Fruit fly (Drosophila melanogaster) whole organism, embryonic: ENCODE measurements around the gene eIF2Balpha.

Source experiments
- Atf6 ChIP-seq: fragments of 200-800 bp; sonication (Bioruptor generic); IDR thresholded peaks from 2 replicates; pipeline ENCODE4 v1.3.6; 2022; ENCODE audit warnings: missing biosample characterization, missing genetic modification characterization
- CG11456 ChIP-seq: fragments of 200-800 bp; sonication (Bioruptor generic); IDR thresholded peaks from 3 replicates; pipeline ENCODE4 v1.3.6; 2022; ENCODE audit warnings: missing biosample characterization, missing genetic modification characterization
- CG11560 ChIP-seq: fragments of 200-800 bp; sonication (Bioruptor generic); IDR thresholded peaks from 3 replicates; pipeline ENCODE4 v1.3.6; 2022; ENCODE audit warnings: missing biosample characterization, missing genetic modification characterization
- CG12071 ChIP-seq: fragments of 200-800 bp; sonication (Bioruptor generic); optimal IDR thresholded peaks from 3 replicates; lab custom pipeline; 2018; ENCODE audit warnings: missing biosample characterization, mild to moderate bottlenecking, missing genetic modification characterization
- CG12104 ChIP-seq: fragments of 200-800 bp; sonication (Bioruptor generic); optimal IDR thresholded peaks from 3 replicates; lab custom pipeline; 2016; ENCODE audit warnings: missing biosample characterization, missing genetic modification characterization
- CG12942 ChIP-seq: fragments of 200-800 bp; sonication (Bioruptor generic); optimal IDR thresholded peaks from 3 replicates; lab custom pipeline; 2016; ENCODE audit warnings: missing biosample characterization, missing genetic modification characterization
- CG13123 ChIP-seq: fragments of 200-800 bp; sonication (Bioruptor generic); optimal IDR thresholded peaks from 2 replicates; lab custom pipeline; 2016; ENCODE audit warnings: missing biosample characterization, missing genetic modification characterization
- CG15073 ChIP-seq: fragments of 200-800 bp; sonication (Bioruptor generic); optimal IDR thresholded peaks from 2 replicates; lab custom pipeline; 2016; ENCODE audit warnings: missing biosample characterization, missing genetic modification characterization
- CG15514 ChIP-seq: fragments of 200-800 bp; sonication (Bioruptor generic); optimal IDR thresholded peaks from 3 replicates; lab custom pipeline; 2017; ENCODE audit warnings: missing biosample characterization, missing genetic modification characterization, mild to moderate bottlenecking, moderate library complexity, missing genetic modification reagents
- CG17328 ChIP-seq: fragments of 200-800 bp; sonication (Bioruptor generic); IDR thresholded peaks from 2 replicates; pipeline ENCODE4 v1.3.6; 2022; ENCODE audit warnings: missing biosample characterization, missing genetic modification characterization
- CG2678 ChIP-seq: fragments of 200-800 bp; sonication (Bioruptor generic); optimal IDR thresholded peaks from 3 replicates; lab custom pipeline; 2019; ENCODE audit warnings: missing biosample characterization, mild to moderate bottlenecking, missing genetic modification characterization, moderate library complexity
- CG31388 ChIP-seq: fragments of 200-800 bp; sonication (Bioruptor generic); optimal IDR thresholded peaks from 2 replicates; lab custom pipeline; 2016; ENCODE audit warnings: missing biosample characterization, missing genetic modification characterization
- CG31441 ChIP-seq: fragments of 200-800 bp; sonication (Bioruptor generic); IDR thresholded peaks from 2 replicates; pipeline ENCODE4 v1.3.6; 2022; ENCODE audit warnings: missing biosample characterization, missing genetic modification characterization
- CG34422 ChIP-seq: fragments of 200-800 bp; sonication (Bioruptor generic); IDR thresholded peaks from 3 replicates; pipeline ENCODE4 v1.3.6; 2022; ENCODE audit warnings: missing biosample characterization, missing genetic modification characterization
- CG3847 ChIP-seq: fragments of 200-800 bp; sonication (Bioruptor generic); IDR thresholded peaks from 2 replicates; pipeline ENCODE4 v1.3.6; 2022; ENCODE audit warnings: missing biosample characterization, missing genetic modification characterization
- CG43689 ChIP-seq: fragments of 200-800 bp; sonication (Bioruptor generic); IDR thresholded peaks from 2 replicates; pipeline ENCODE4 v1.3.6; 2022; ENCODE audit warnings: missing biosample characterization, missing genetic modification characterization
- CG4404 ChIP-seq: fragments of 200-800 bp; sonication (Bioruptor generic); IDR thresholded peaks from 2 replicates; pipeline ENCODE4 v1.3.6; 2022; ENCODE audit warnings: missing biosample characterization, missing genetic modification characterization
- CG5245 ChIP-seq: fragments of 200-800 bp; sonication (Bioruptor generic); optimal IDR thresholded peaks from 3 replicates; lab custom pipeline; 2016; ENCODE audit warnings: missing biosample characterization, missing genetic modification characterization
- CG6175 ChIP-seq: fragments of 200-800 bp; sonication (Bioruptor generic); IDR thresholded peaks from 3 replicates; pipeline ENCODE4 v1.3.6; 2022; ENCODE audit warnings: missing biosample characterization, missing genetic modification characterization
- CG6791 ChIP-seq: fragments of 200-800 bp; sonication (Bioruptor generic); IDR thresholded peaks from 3 replicates; pipeline ENCODE4 v1.3.6; 2022; ENCODE audit warnings: missing biosample characterization, missing genetic modification characterization; ENCODE audit not compliant: partially characterized antibody
- CG7928 ChIP-seq: fragments of 200-800 bp; sonication (Bioruptor generic); optimal IDR thresholded peaks from 2 replicates; lab custom pipeline; 2017; ENCODE audit warnings: missing biosample characterization, mild to moderate bottlenecking, missing genetic modification characterization
- CG8281 ChIP-seq: fragments of 200-800 bp; sonication (Bioruptor generic); optimal IDR thresholded peaks from 2 replicates; lab custom pipeline; 2018; ENCODE audit warnings: missing biosample characterization, mild to moderate bottlenecking, missing genetic modification characterization, moderate library complexity
- CG9437 ChIP-seq: fragments of 200-800 bp; sonication (Bioruptor generic); optimal IDR thresholded peaks from 2 replicates; lab custom pipeline; 2018; ENCODE audit warnings: missing biosample characterization, mild to moderate bottlenecking, missing genetic modification characterization
- CG9876 ChIP-seq: fragments of 200-800 bp; sonication (Bioruptor generic); optimal IDR thresholded peaks from 2 replicates; lab custom pipeline; 2016; ENCODE audit warnings: missing biosample characterization, missing genetic modification characterization
- CTCF ChIP-seq: fragments of 200-800 bp; sonication (Bioruptor generic); optimal IDR thresholded peaks from 2 replicates; lab custom pipeline; 2017; ENCODE audit warnings: missing biosample characterization, mild to moderate bottlenecking, missing genetic modification characterization, moderate library complexity
- Dfd ChIP-seq, 2 experiments: fragments of >200 bp; optimal IDR thresholded peaks; 2 replicates each; lab custom pipeline; 2017; ENCODE audit warnings: missing biosample characterization in 2 of 2, missing genetic modification characterization in 2 of 2
- Dll ChIP-seq: fragments of 200-800 bp; sonication (Bioruptor generic); IDR thresholded peaks from 4 replicates; pipeline ENCODE4 v1.3.6; 2022; ENCODE audit warnings: missing biosample characterization, missing genetic modification characterization; ENCODE audit not compliant: partially characterized antibody
- Doc3 ChIP-seq: fragments of 200-800 bp; sonication (Bioruptor generic); IDR thresholded peaks from 3 replicates; pipeline ENCODE4 v1.3.6; 2022; ENCODE audit warnings: missing biosample characterization, missing genetic modification characterization; ENCODE audit not compliant: partially characterized antibody
- Dp ChIP-seq: fragments of 200-800 bp; sonication (Bioruptor generic); optimal IDR thresholded peaks from 2 replicates; lab custom pipeline; 2018; ENCODE audit warnings: missing biosample characterization, mild to moderate bottlenecking, missing genetic modification characterization, moderate library complexity
- HHEX ChIP-seq: fragments of 200-800 bp; sonication (Bioruptor generic); optimal IDR thresholded peaks from 3 replicates; lab custom pipeline; 2017; ENCODE audit warnings: missing biosample characterization, mild to moderate bottlenecking, missing genetic modification characterization, missing genetic modification reagents
- HLH4C ChIP-seq: fragments of 200-800 bp; sonication (Bioruptor generic); IDR thresholded peaks from 3 replicates; pipeline ENCODE4 v1.3.6; 2022; ENCODE audit warnings: missing biosample characterization, missing genetic modification characterization; ENCODE audit not compliant: partially characterized antibody
- HLHmδ ChIP-seq: fragments of 200-800 bp; sonication (Bioruptor generic); optimal IDR thresholded peaks from 2 replicates; lab custom pipeline; 2018; ENCODE audit warnings: missing biosample characterization, mild to moderate bottlenecking, missing genetic modification characterization, moderate library complexity
- NC2β ChIP-seq: fragments of 200-800 bp; sonication (Bioruptor generic); optimal IDR thresholded peaks from 2 replicates; lab custom pipeline; 2016; ENCODE audit warnings: missing biosample characterization, missing genetic modification characterization
- NFAT ChIP-seq: fragments of 200-800 bp; sonication (Bioruptor generic); IDR thresholded peaks from 2 replicates; pipeline ENCODE4 v1.3.6; 2022; ENCODE audit warnings: missing biosample characterization, missing genetic modification characterization
- Oaz ChIP-seq: fragments of 200-800 bp; sonication (Bioruptor generic); IDR thresholded peaks from 2 replicates; pipeline ENCODE4 v1.3.6; 2022; ENCODE audit warnings: missing biosample characterization, missing genetic modification characterization
- Pdp1 ChIP-seq, 2 experiments: fragments of 200-800 bp; sonication (Bioruptor generic); optimal IDR thresholded peaks; 3 replicates each; lab custom pipeline; 2016; ENCODE audit warnings: missing biosample characterization in 2 of 2, missing genetic modification characterization in 2 of 2, mild to moderate bottlenecking in 1 of 2, moderate library complexity in 1 of 2
- Scr ChIP-seq: fragments of 200-800 bp; sonication (Bioruptor generic); IDR thresholded peaks from 2 replicates; pipeline ENCODE4 v1.3.6; 2022; ENCODE audit warnings: missing biosample characterization, missing genetic modification characterization; ENCODE audit not compliant: partially characterized antibody
- cas ChIP-seq: fragments of 200-800 bp; sonication (Bioruptor generic); IDR thresholded peaks from 2 replicates; pipeline ENCODE4 v1.3.6; 2022; ENCODE audit warnings: missing biosample characterization, missing genetic modification characterization
- chn ChIP-seq: fragments of 200-800 bp; sonication (Bioruptor generic); optimal IDR thresholded peaks from 2 replicates; lab custom pipeline; 2016; ENCODE audit warnings: missing biosample characterization, missing genetic modification characterization
- crc ChIP-seq: fragments of 200-800 bp; sonication (Bioruptor generic); optimal IDR thresholded peaks from 2 replicates; lab custom pipeline; 2016; ENCODE audit warnings: missing biosample characterization, missing genetic modification characterization
- da ChIP-seq: fragments of 200-800 bp; sonication (Bioruptor generic); optimal IDR thresholded peaks from 2 replicates; lab custom pipeline; 2016; ENCODE audit warnings: missing biosample characterization, missing genetic modification characterization
- dati ChIP-seq: fragments of 200-800 bp; sonication (Bioruptor generic); IDR thresholded peaks from 2 replicates; pipeline ENCODE4 v1.3.6; 2022; ENCODE audit warnings: missing biosample characterization, missing genetic modification characterization
- disco-r ChIP-seq: fragments of 200-800 bp; sonication (Bioruptor generic); optimal IDR thresholded peaks from 2 replicates; lab custom pipeline; 2016; ENCODE audit warnings: missing biosample characterization, missing genetic modification characterization
- gem ChIP-seq: fragments of 200-800 bp; sonication (Bioruptor generic); optimal IDR thresholded peaks from 2 replicates; lab custom pipeline; 2019; ENCODE audit warnings: missing biosample characterization, mild to moderate bottlenecking, missing genetic modification characterization, moderate library complexity
- ind ChIP-seq: fragments of 200-800 bp; sonication (Bioruptor generic); optimal IDR thresholded peaks from 3 replicates; lab custom pipeline; 2016; ENCODE audit warnings: missing biosample characterization, missing genetic modification characterization
- lola ChIP-seq, 3 experiments: fragments of >200 bp in 2 of 3; fragments of 200-800 bp in 1 of 3; sonication (Bioruptor generic) in 1 of 3; optimal IDR thresholded peaks; 2 replicates each; lab custom pipeline; 2017 to 2019; ENCODE audit warnings: missing biosample characterization in 3 of 3, missing genetic modification characterization in 3 of 3, mild to moderate bottlenecking in 1 of 3, moderate library complexity in 1 of 3
- p53 ChIP-seq: fragments of 200-800 bp; sonication (Bioruptor generic); optimal IDR thresholded peaks from 2 replicates; lab custom pipeline; 2016; ENCODE audit warnings: missing biosample characterization, missing genetic modification characterization
- pho ChIP-seq: fragments of 200-800 bp; sonication (Bioruptor generic); optimal IDR thresholded peaks from 2 replicates; lab custom pipeline; 2016; ENCODE audit warnings: missing biosample characterization, missing genetic modification characterization
- sc ChIP-seq, 3 experiments: fragments of >200 bp in 2 of 3; fragments of 200-800 bp in 1 of 3; sonication (Bioruptor generic) in 1 of 3; optimal IDR thresholded peaks; 2 replicates in 2 of 3; 3 replicates in 1 of 3; lab custom pipeline; 2017; ENCODE audit warnings: mild to moderate bottlenecking in 1 of 3, missing biosample characterization in 1 of 3, missing genetic modification characterization in 1 of 3, missing genetic modification reagents in 1 of 3
- sug ChIP-seq: fragments of 200-800 bp; optimal IDR thresholded peaks from 2 replicates; lab custom pipeline; 2019; ENCODE audit warnings: missing biosample characterization, mild to moderate bottlenecking, missing genetic modification characterization, moderate library complexity
- tap ChIP-seq: fragments of 200-800 bp; optimal IDR thresholded peaks from 3 replicates; lab custom pipeline; 2019; ENCODE audit warnings: missing biosample characterization, mild to moderate bottlenecking, missing genetic modification characterization, moderate library complexity
- toy ChIP-seq: fragments of 200-800 bp; sonication (Bioruptor generic); IDR thresholded peaks from 2 replicates; pipeline ENCODE4 v1.3.6; 2022; ENCODE audit warnings: missing biosample characterization, missing genetic modification characterization
- yki ChIP-seq: fragments of >200 bp; optimal IDR thresholded peaks from 3 replicates; lab custom pipeline; 2018

Gene eIF2Balpha

DNA sequence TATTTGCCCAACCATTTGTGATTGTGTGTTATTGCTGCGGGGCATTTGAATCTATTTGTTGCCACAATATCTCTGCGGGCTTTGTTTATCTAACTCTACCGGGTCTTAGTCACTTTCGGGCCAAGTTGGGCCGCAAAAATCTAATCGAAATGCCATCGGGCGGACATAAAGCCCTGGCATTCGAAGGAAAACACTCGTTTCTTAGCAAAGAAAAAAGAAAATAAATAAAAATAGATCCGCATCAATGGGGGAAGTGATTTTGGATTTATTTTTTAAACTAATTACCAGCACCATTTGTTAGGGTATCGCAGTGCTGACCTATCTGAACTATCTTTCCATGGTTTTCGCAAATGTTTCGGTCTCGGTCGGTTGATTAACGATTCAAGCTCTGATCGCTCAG is 37.1 kb downstream of the eIF2Balpha start (continued):
- TF ChIP-seq p53 (GFP tag; lab: Kevin White, UChicago) (no peak), ind (GFP tag; lab: Kevin White, UChicago) (no peak), CG7928 (GFP tag; lab: Kevin White, UChicago) (no peak), CG12071 (GFP tag; lab: Kevin White, UChicago) (no peak), CG11560 (tag; lab: Robert Waterston, UW) (no peak), gem (tag; lab: Kevin White, UChicago) (peak; percentile 23), CTCF (GFP tag; lab: Kevin White, UChicago) (no peak), Scr (no peak), Atf6 (GFP tag; lab: Robert Waterston, UW) (peak; percentile 30; the same call in 1 of the 2 replicates), CG17328 (GFP tag; lab: Robert Waterston, UW) (no peak), lola (GFP tag; optimal IDR thresholded peaks at IDR 0.05; lab: Kevin White, UChicago) (no peak), toy (GFP tag; lab: Robert Waterston, UW) (no peak), CG15514 (no peak), NC2β (GFP tag; lab: Kevin White, UChicago) (no peak), CG12104 (GFP tag; lab: Kevin White, UChicago) (no peak), CG6791 (GFP tag; lab: Robert Waterston, UW) (no peak), disco-r (GFP tag; lab: Kevin White, UChicago) (no peak), CG31441 (GFP tag; lab: Robert Waterston, UW) (no peak), NFAT (peak; percentile 19; the same call in 1 of the 2 replicates), CG3847 (no peak), pho (no peak), Doc3 (GFP tag; lab: Robert Waterston, UW) (no peak), Pdp1 (GFP tag; optimal IDR thresholded peaks at IDR 0.05; lab: Kevin White, UChicago) (no peak), CG31388 (GFP tag; lab: Kevin White, UChicago) (no peak), CG13123 (no peak), CG2678 (peak; percentile 19), Dll (no peak), CG8281 (tag; lab: Kevin White, UChicago) (no peak), CG9437 (no peak), Dp (GFP tag; lab: Kevin White, UChicago) (no peak), dati (GFP tag; lab: Robert Waterston, UW) (no peak), Dfd (GFP tag; optimal IDR thresholded peaks at IDR 0.05; lab: Kevin White, UChicago) (no peak), CG9876 (GFP tag; lab: Kevin White, UChicago) (no peak), CG15073 (no peak), sug (tag; lab: Kevin White, UChicago) (peak; percentile 25), sc (optimal IDR thresholded peaks at IDR 0.05; lab: Kevin White, UChicago) (no peak), sc (GFP tag; optimal IDR thresholded peaks at IDR 0.05; lab: Kevin White, UChicago) (no peak)

DNA sequence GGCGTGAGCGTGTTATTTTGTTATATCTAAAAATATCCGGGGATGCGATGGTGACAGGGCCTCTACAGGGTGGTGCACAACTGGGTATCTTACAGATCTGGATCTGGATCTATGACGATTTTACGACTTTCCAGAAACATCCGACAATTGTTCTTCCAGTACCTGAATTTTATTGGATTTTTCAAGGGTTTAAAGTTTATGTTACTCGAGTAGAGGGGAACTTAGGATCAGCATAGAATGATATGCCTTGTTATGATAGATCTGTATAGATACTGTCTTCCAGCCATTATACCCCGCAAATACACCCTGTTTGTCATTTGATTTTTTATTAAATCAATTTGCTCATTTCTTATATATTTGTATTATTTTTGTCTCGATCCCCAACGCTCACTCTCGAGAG is 41.3 kb downstream of the eIF2Balpha start:
- TF ChIP-seq cas (GFP tag; lab: Robert Waterston, UW): no peak
- TF ChIP-seq HLH4C (GFP tag; lab: Robert Waterston, UW): no peak
- TF ChIP-seq HLHmδ (GFP tag; lab: Kevin White, UChicago): no peak
- peak; percentile 61 for TF ChIP-seq tap (tag; lab: Kevin White, UChicago)
- TF ChIP-seq Oaz: 0 out of 2 replicates have a peak, but pooled peaks have one; percentile 22
- TF ChIP-seq CG34422: peak; percentile 61; the same call in 2 of the 3 replicates
- TF ChIP-seq da: no peak
- peak; percentile 25; the same call in 1 of the 2 replicates for TF ChIP-seq CG43689
- peak; percentile 42 for TF ChIP-seq CG12104 (GFP tag; lab: Kevin White, UChicago)
- TF ChIP-seq HHEX: peak; percentile 63
- TF ChIP-seq yki (lab: Kevin White, UChicago): no peak
- TF ChIP-seq CG4404 (GFP tag; lab: Robert Waterston, UW): peak; percentile 32; the same call in 1 of the 2 replicates
- peak; percentile 39 for TF ChIP-seq crc
- 0 out of 3 replicates have a peak, but pooled peaks have one; percentile 24 for TF ChIP-seq CG6175 (GFP tag; lab: Robert Waterston, UW)
- no peak for TF ChIP-seq CG12942
- no peak for TF ChIP-seq chn (GFP tag; lab: Kevin White, UChicago)
- TF ChIP-seq CG11456 (GFP tag; lab: Robert Waterston, UW): 0 out of 3 replicates have a peak, but pooled peaks have one; percentile 60
- TF ChIP-seq CG5245 (GFP tag; lab: Kevin White, UChicago): no peak
